Fruit fly (Drosophila melanogaster) whole organism, pupa: Measurements from ENCODE around the gene CG3984.

Experiments used
- CG10348 ChIP-seq: fragments of 200-800 bp; sonication (Bioruptor generic); IDR thresholded peaks from 2 replicates; pipeline ENCODE4 v1.3.6; 2022; ENCODE audit warnings: missing biosample characterization, missing genetic modification characterization
- CG12605 ChIP-seq: fragments of 200-800 bp; sonication (Bioruptor generic); IDR thresholded peaks from 2 replicates; pipeline ENCODE4 v1.3.6; 2022; ENCODE audit warnings: missing biosample characterization, missing genetic modification characterization
- CG13204 ChIP-seq: fragments of 200-800 bp; sonication (Bioruptor generic); optimal IDR thresholded peaks from 2 replicates; lab custom pipeline; 2018; ENCODE audit warnings: missing biosample characterization, mild to moderate bottlenecking, missing genetic modification characterization, moderate library complexity
- CG14655 ChIP-seq: fragments of 200-800 bp; sonication (Bioruptor generic); optimal IDR thresholded peaks from 3 replicates; lab custom pipeline; 2017; ENCODE audit warnings: mild to moderate bottlenecking, missing biosample characterization, missing genetic modification reagents, missing genetic modification characterization
- CG15710 ChIP-seq: fragments of 200-800 bp; sonication (Bioruptor generic); optimal IDR thresholded peaks from 2 replicates; lab custom pipeline; 2018; ENCODE audit warnings: missing biosample characterization, mild to moderate bottlenecking, missing genetic modification characterization, moderate library complexity
- CG17806 ChIP-seq: fragments of 200-800 bp; sonication (Bioruptor generic); optimal IDR thresholded peaks from 2 replicates; lab custom pipeline; 2018; ENCODE audit warnings: missing biosample characterization, mild to moderate bottlenecking, missing genetic modification characterization, moderate library complexity
- CG32121 ChIP-seq: fragments of 200-800 bp; sonication (Bioruptor generic); IDR thresholded peaks from 2 replicates; pipeline ENCODE4 v1.3.6; 2022; ENCODE audit warnings: missing biosample characterization, missing genetic modification characterization
- CG34367 ChIP-seq: fragments of 200-800 bp; sonication (Bioruptor generic); optimal IDR thresholded peaks from 2 replicates; lab custom pipeline; 2018; ENCODE audit warnings: missing biosample characterization, mild to moderate bottlenecking, missing genetic modification characterization
- CG4496 ChIP-seq: fragments of 200-800 bp; sonication (Bioruptor generic); IDR thresholded peaks from 3 replicates; pipeline ENCODE4 v1.3.6; 2022; ENCODE audit warnings: missing biosample characterization, missing genetic modification characterization
- CG8159 ChIP-seq: fragments of 200-800 bp; sonication (Bioruptor generic); optimal IDR thresholded peaks from 3 replicates; lab custom pipeline; 2018; ENCODE audit warnings: missing biosample characterization, mild to moderate bottlenecking, missing genetic modification characterization, moderate library complexity
- CG8301 ChIP-seq: fragments of 200-800 bp; sonication (Bioruptor generic); optimal IDR thresholded peaks from 2 replicates; lab custom pipeline; 2018; ENCODE audit warnings: missing biosample characterization, mild to moderate bottlenecking, missing genetic modification characterization
- CG9948 ChIP-seq: fragments of 200-800 bp; sonication (Bioruptor generic); optimal IDR thresholded peaks from 2 replicates; lab custom pipeline; 2018; ENCODE audit warnings: missing biosample characterization, mild to moderate bottlenecking, missing genetic modification characterization, moderate library complexity
- D1 ChIP-seq: fragments of 200-800 bp; sonication (Bioruptor generic); optimal IDR thresholded peaks from 2 replicates; lab custom pipeline; 2018; ENCODE audit warnings: missing biosample characterization, mild to moderate bottlenecking, missing genetic modification characterization, moderate library complexity
- EcR ChIP-seq: fragments of 200-800 bp; sonication (Bioruptor generic); optimal IDR thresholded peaks from 3 replicates; lab custom pipeline; 2019; ENCODE audit warnings: missing biosample characterization, missing genetic modification characterization, mild to moderate bottlenecking, moderate library complexity, missing genetic modification reagents
- Ets98B ChIP-seq: fragments of 200-800 bp; sonication (Bioruptor generic); IDR thresholded peaks from 2 replicates; pipeline ENCODE4 v1.3.6; 2022; ENCODE audit warnings: missing biosample characterization, missing genetic modification characterization
- Pif1A ChIP-seq: fragments of 200-800 bp; sonication (Bioruptor generic); optimal IDR thresholded peaks from 3 replicates; lab custom pipeline; 2016; ENCODE audit warnings: missing biosample characterization, missing genetic modification characterization
- Pif1B ChIP-seq: fragments of 200-800 bp; sonication (Bioruptor generic); optimal IDR thresholded peaks from 3 replicates; lab custom pipeline; 2016; ENCODE audit warnings: missing biosample characterization, missing genetic modification characterization
- Snoo ChIP-seq: fragments of 200-800 bp; sonication (Bioruptor generic); optimal IDR thresholded peaks from 3 replicates; lab custom pipeline; 2017; ENCODE audit warnings: missing biosample characterization, mild to moderate bottlenecking, missing genetic modification characterization, inconsistent platforms
- fd96Ca ChIP-seq: fragments of 200-800 bp; sonication (Bioruptor generic); IDR thresholded peaks from 3 replicates; pipeline ENCODE4 v1.3.6; 2022; ENCODE audit warnings: missing biosample characterization, missing genetic modification characterization
- gl ChIP-seq: fragments of 200-800 bp; sonication (Bioruptor generic); optimal IDR thresholded peaks from 2 replicates; lab custom pipeline; 2018; ENCODE audit warnings: missing biosample characterization, mild to moderate bottlenecking, missing genetic modification characterization
- rn ChIP-seq: fragments of 200-800 bp; sonication (Bioruptor generic); IDR thresholded peaks from 2 replicates; pipeline ENCODE4 v1.3.6; 2022; ENCODE audit warnings: missing biosample characterization, missing genetic modification characterization

CG3984 gene

DNA sequence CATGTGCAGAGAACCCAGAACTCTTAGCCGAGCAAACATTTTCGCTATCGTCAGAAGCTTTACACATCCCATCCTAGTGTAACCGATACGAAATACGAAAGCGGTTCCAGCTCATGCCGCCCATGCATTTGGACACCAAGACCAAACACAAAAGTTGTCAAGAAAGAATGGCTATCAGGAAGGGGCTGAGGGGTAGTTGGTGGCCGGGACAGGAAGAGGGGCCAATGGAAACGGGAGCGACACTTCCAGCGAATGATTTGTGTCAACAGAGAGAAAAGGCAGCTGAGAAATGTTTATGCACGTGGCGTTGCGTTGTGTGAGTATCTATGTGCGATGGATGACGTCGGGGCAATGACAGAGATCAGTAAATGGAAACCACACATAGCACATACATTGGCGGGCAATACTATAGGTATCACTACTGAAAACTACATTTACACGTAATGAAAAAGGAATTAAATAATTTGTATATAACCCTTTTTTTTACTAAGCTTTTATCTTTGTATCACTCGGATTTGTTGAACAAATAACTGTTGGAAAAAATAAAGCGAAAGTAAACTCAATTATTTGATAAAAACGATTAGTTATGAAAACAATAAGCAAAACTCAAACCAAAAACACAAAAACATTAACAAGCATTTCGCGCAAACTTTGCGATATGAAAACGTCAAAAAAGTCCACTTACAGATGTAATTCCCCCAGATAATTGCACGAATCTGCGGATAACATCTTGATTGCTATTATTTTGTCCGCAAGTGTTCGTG, 22.3 kb upstream of the CG3984 start:
- TF ChIP-seq Pif1A (GFP tag; lab: Kevin White, UChicago) (peak; percentile 83), CG8301 (tag; lab: Kevin White, UChicago) (peak; percentile 91), CG17806 (tag; lab: Kevin White, UChicago) (peak; percentile 66), CG9948 (tag; lab: Kevin White, UChicago) (peak; percentile 84), fd96Ca (GFP tag; lab: Robert Waterston, UW) (peak; percentile 66; the same call in 2 of the 3 replicates), CG13204 (GFP tag; lab: Kevin White, UChicago) (no peak), CG32121 (peak; percentile 50; the same call in 1 of the 2 replicates), CG12605 (GFP tag; lab: Robert Waterston, UW) (no peak), CG8159 (tag; lab: Kevin White, UChicago) (peak; percentile 87), gl (tag; lab: Kevin White, UChicago) (peak; percentile 39), CG34367 (peak; percentile 64), CG4496 (GFP tag; lab: Robert Waterston, UW) (0 out of 3 replicates have a peak, but pooled peaks have one; percentile 17), D1 (tag; lab: Kevin White, UChicago) (peak; percentile 58), CG14655 (GFP tag; lab: Kevin White, UChicago) (peak; percentile 95), CG15710 (tag; lab: Kevin White, UChicago) (peak; percentile 81), CG10348 (GFP tag; lab: Robert Waterston, UW) (no peak), Snoo (peak; percentile 20), EcR (GFP tag; lab: Kevin White, UChicago) (peak; percentile 53), Ets98B (GFP tag; lab: Robert Waterston, UW) (peak; percentile 40; the same call in 1 of the 2 replicates), rn (no peak), Pif1B (GFP tag; lab: Kevin White, UChicago) (peak; percentile 67)

DNA sequence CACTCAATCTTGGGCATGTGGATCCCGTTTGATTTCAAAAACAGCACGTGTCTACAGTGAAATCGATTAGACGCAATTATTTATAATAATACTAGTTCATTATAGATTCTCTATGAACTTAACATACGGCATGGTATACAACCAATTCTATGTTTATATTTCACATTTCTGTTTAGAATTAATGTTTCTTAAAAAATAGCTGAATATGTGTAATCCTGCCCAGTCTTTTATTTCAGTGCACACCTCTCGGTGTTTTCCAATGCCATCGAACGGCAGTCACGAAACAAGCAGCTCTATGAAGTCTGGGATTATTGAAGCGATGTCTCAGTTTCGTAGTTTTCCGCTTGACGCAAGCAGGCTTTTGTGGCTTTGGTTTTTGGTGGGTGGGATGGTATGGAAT, 19.2 kb upstream of the CG3984 start:
- TF ChIP-seq CG17806 (tag; lab: Kevin White, UChicago) (no peak), CG8301 (tag; lab: Kevin White, UChicago) (no peak), rn (no peak), Ets98B (GFP tag; lab: Robert Waterston, UW) (no peak), CG8159 (tag; lab: Kevin White, UChicago) (no peak), CG13204 (GFP tag; lab: Kevin White, UChicago) (no peak), CG9948 (tag; lab: Kevin White, UChicago) (no peak), CG12605 (GFP tag; lab: Robert Waterston, UW) (no peak), CG34367 (no peak), EcR (GFP tag; lab: Kevin White, UChicago) (no peak), gl (tag; lab: Kevin White, UChicago) (no peak), CG14655 (GFP tag; lab: Kevin White, UChicago) (no peak), Snoo (no peak), Pif1B (GFP tag; lab: Kevin White, UChicago) (no peak), CG4496 (GFP tag; lab: Robert Waterston, UW) (no peak), CG32121 (no peak)

DNA sequence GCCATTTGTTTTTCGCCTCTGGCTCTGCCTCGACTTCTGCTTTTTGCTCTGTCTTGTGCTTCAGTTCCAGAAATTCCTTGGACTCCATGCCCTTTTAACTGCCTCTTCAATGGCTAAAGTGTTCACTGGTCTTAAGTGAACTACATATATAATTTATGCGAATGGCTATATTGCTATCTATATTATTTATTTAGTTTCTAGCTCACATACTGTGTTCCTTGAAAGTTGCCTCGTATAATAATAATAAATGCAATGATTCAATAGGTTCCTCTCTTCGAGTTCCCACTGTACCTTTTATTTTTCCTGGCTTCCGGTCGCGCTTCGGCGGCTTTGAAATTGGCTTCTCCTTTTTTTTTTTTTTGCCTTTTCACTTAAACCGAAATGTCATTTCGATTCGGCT, 17.2 kb upstream of the CG3984 start:
- no peak for TF ChIP-seq D1 (tag; lab: Kevin White, UChicago)
- no peak for TF ChIP-seq CG4496 (GFP tag; lab: Robert Waterston, UW)
- no peak for TF ChIP-seq Pif1A (GFP tag; lab: Kevin White, UChicago)
- no peak for TF ChIP-seq Pif1B (GFP tag; lab: Kevin White, UChicago)
- TF ChIP-seq CG9948 (tag; lab: Kevin White, UChicago): no peak
- TF ChIP-seq CG34367: no peak
- TF ChIP-seq Snoo: no peak

DNA sequence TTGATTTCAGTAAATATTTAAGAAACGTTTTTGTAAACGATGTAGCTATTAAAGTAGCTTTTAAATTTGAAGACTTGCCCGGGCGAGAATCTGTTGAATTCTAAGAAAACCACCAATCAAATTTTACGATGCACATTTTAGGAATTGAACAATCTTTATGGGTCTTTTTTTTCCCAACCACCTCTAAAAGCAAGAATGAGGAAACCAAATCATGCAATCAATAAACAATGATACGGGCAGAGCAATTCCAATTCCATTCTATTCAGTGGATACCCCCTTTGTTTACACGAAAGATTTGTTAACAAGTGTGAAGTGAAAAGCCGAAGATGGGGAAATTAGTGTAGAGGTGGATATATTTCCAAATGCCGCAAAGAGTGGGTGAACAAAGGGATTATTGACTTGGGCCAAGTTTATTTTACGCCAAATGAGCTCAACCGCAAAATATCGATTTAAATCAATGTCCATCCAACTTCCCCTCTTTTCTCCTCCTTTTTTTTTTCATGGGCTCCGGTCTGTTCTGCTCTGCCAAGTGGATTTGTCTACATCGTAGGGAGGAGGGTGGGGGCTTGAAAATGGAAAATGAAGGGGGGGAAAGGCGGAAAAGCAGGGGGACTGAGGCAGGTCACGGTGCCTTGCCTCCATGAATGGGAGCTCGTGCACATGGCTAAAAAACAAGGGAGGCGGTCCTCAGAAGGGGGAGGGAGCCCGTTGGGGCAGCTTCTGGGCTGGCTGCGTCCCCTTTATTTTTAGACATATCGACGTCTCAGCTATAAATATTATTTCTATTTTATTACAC, 15.2 kb upstream of the CG3984 start:
- no peak for TF ChIP-seq CG34367
- TF ChIP-seq CG17806 (tag; lab: Kevin White, UChicago): no peak
- no peak for TF ChIP-seq CG10348 (GFP tag; lab: Robert Waterston, UW)
- TF ChIP-seq Pif1B (GFP tag; lab: Kevin White, UChicago): no peak
- TF ChIP-seq CG8159 (tag; lab: Kevin White, UChicago): no peak
- TF ChIP-seq D1 (tag; lab: Kevin White, UChicago): no peak
- TF ChIP-seq Pif1A (GFP tag; lab: Kevin White, UChicago): no peak
- no peak for TF ChIP-seq CG13204 (GFP tag; lab: Kevin White, UChicago)
- no peak for TF ChIP-seq gl (tag; lab: Kevin White, UChicago)
- no peak for TF ChIP-seq CG32121
- no peak for TF ChIP-seq CG9948 (tag; lab: Kevin White, UChicago)

DNA sequence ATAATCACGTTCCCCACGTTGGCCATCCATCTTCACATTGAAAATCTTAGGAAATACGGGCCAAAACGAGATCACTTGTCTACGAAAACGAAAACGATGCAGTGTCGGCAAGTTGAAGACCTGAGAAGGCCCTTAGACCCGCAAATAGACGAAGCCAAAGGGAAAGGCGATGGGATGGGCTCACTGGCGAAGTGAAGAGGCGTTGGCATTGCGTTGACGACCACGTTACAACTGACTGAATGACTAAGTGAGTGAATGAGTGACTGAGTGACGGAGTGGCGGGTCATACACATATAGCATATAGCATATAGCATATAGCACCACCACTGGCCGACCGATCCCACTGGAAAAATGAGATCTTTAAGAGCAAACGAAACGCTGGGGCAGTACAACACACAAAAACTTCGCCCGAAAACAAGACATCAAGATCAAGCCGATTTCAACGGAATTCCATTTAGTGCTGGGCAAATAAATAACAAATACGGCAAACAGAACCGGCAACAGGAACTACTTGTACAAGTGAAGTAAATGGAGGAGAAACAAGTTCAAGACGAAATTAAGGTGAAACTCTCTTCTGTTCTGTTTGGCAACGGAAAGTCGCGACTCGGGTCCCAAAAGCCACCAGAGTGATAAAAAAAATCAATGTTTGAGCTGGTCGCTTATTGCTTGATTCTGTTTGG, 13.8 kb upstream of the CG3984 start:
- TF ChIP-seq Ets98B (GFP tag; lab: Robert Waterston, UW) (no peak), CG34367 (no peak), CG17806 (tag; lab: Kevin White, UChicago) (no peak), fd96Ca (GFP tag; lab: Robert Waterston, UW) (no peak), CG4496 (GFP tag; lab: Robert Waterston, UW) (no peak), CG14655 (GFP tag; lab: Kevin White, UChicago) (no peak), Pif1B (GFP tag; lab: Kevin White, UChicago) (no peak), CG13204 (GFP tag; lab: Kevin White, UChicago) (no peak), rn (no peak), CG8159 (tag; lab: Kevin White, UChicago) (no peak), CG12605 (GFP tag; lab: Robert Waterston, UW) (no peak), CG9948 (tag; lab: Kevin White, UChicago) (no peak), CG32121 (no peak), Snoo (no peak), CG15710 (tag; lab: Kevin White, UChicago) (no peak)
